Fruit fly (Drosophila melanogaster) whole organism, wandering third instar larva: ENCODE data around the gene CG15533.

Source experiments
- CG32264 ChIP-seq: fragments of 200-800 bp; sonication (Bioruptor generic); optimal IDR thresholded peaks from 2 replicates; lab custom pipeline; 2016; ENCODE audit warnings: missing biosample characterization, missing genetic modification characterization
- CG9705 ChIP-seq: fragments of 200-800 bp; sonication (Bioruptor generic); optimal IDR thresholded peaks from 2 replicates; lab custom pipeline; 2018; ENCODE audit warnings: missing biosample characterization, mild to moderate bottlenecking, missing genetic modification characterization
- Dif ChIP-seq: fragments of 200-275, 200-300 bp; sonication (Bioruptor generic); optimal IDR thresholded peaks from 2 replicates; lab custom pipeline; 2018; ENCODE audit warnings: missing biosample characterization, missing genetic modification characterization; ENCODE audit not compliant: partially characterized antibody
- HLH106 ChIP-seq: fragments of 200-800 bp; optimal IDR thresholded peaks from 3 replicates; lab custom pipeline; 2019; ENCODE audit warnings: missing biosample characterization, mild to moderate bottlenecking, missing genetic modification characterization, moderate library complexity
- Hnf4 ChIP-seq: fragments of 200-800 bp; sonication (Bioruptor generic); optimal IDR thresholded peaks from 2 replicates; lab custom pipeline; 2016; ENCODE audit warnings: missing biosample characterization, mild to moderate bottlenecking, missing genetic modification characterization
- Hr78 ChIP-seq: fragments of >200 bp; optimal IDR thresholded peaks from 2 replicates; lab custom pipeline; 2017; ENCODE audit warnings: missing biosample characterization, missing genetic modification characterization
- Hr83 ChIP-seq: fragments of 200-300 bp; sonication (Bioruptor generic); optimal IDR thresholded peaks from 2 replicates; lab custom pipeline; 2016; ENCODE audit warnings: missing biosample characterization, mild to moderate bottlenecking, missing genetic modification characterization, moderate library complexity; ENCODE audit not compliant: poor library complexity, severe bottlenecking
- Jra ChIP-seq: sonication (Bioruptor generic); optimal IDR thresholded peaks from 2 replicates; lab custom pipeline; 2016; ENCODE audit warnings: missing biosample characterization, missing genetic modification characterization
- Mio ChIP-seq: sonication (Bioruptor generic); optimal IDR thresholded peaks from 2 replicates; lab custom pipeline; 2016; ENCODE audit warnings: missing biosample characterization, missing genetic modification characterization
- Myc ChIP-seq: fragments of >200 bp; optimal IDR thresholded peaks from 2 replicates; lab custom pipeline; 2017
- OdsH ChIP-seq: fragments of 200-800 bp; sonication (Bioruptor generic); optimal IDR thresholded peaks from 2 replicates; lab custom pipeline; 2016; ENCODE audit warnings: missing biosample characterization, mild to moderate bottlenecking, missing genetic modification characterization
- Rel ChIP-seq, 2 experiments: fragments of 200-800 bp; sonication (Bioruptor generic) in 1 of 2; optimal IDR thresholded peaks; 2 replicates in 1 of 2; 3 replicates in 1 of 2; lab custom pipeline; 2016 to 2019; ENCODE audit warnings: mild to moderate bottlenecking in 2 of 2, missing biosample characterization in 2 of 2, missing genetic modification characterization in 2 of 2, moderate library complexity in 1 of 2
- Sp1 ChIP-seq: fragments of 200-800 bp; sonication (Bioruptor generic); optimal IDR thresholded peaks from 3 replicates; lab custom pipeline; 2019; ENCODE audit warnings: missing biosample characterization, mild to moderate bottlenecking, missing genetic modification characterization, moderate library complexity
- Vsx2 ChIP-seq: fragments of 200-300, 225-300 bp; sonication (Bioruptor generic); optimal IDR thresholded peaks from 2 replicates; lab custom pipeline; 2018; ENCODE audit warnings: missing biosample characterization, missing genetic modification characterization; ENCODE audit not compliant: partially characterized antibody
- br ChIP-seq: fragments of 200-800 bp; sonication (Bioruptor generic); optimal IDR thresholded peaks from 2 replicates; lab custom pipeline; 2016; ENCODE audit warnings: missing biosample characterization, missing genetic modification characterization
- brk ChIP-seq: fragments of 200-800 bp; sonication (Bioruptor generic); optimal IDR thresholded peaks from 2 replicates; lab custom pipeline; 2016; ENCODE audit warnings: missing biosample characterization, mild to moderate bottlenecking, missing genetic modification characterization
- dl ChIP-seq, 2 experiments: fragments of 175-275, 200-275 bp in 1 of 2; fragments of 200-275 bp in 1 of 2; sonication (Bioruptor generic); optimal IDR thresholded peaks; lab custom pipeline; 2018; ENCODE audit warnings: mild to moderate bottlenecking in 2 of 2, missing biosample characterization in 2 of 2, missing genetic modification characterization in 2 of 2, moderate library complexity in 2 of 2; ENCODE audit not compliant: partially characterized antibody in 2 of 2, insufficient read depth in 1 of 2
- dmrt93B ChIP-seq: fragments of 200-800 bp; sonication (Bioruptor generic); optimal IDR thresholded peaks from 2 replicates; lab custom pipeline; 2018; ENCODE audit warnings: missing biosample characterization, mild to moderate bottlenecking, missing genetic modification characterization
- dsf ChIP-seq: sonication (Bioruptor generic); optimal IDR thresholded peaks from 2 replicates; lab custom pipeline; 2016; ENCODE audit warnings: missing biosample characterization, missing genetic modification characterization, borderline replicate concordance
- foxo ChIP-seq, 2 experiments: fragments of 200-800 bp; sonication (Bioruptor generic); optimal IDR thresholded peaks; 2 replicates in 1 of 2; 3 replicates in 1 of 2; lab custom pipeline; 2016 to 2017; ENCODE audit warnings: missing biosample characterization in 2 of 2, missing genetic modification characterization in 2 of 2
- fru ChIP-seq: fragments of 200-800 bp; sonication (Bioruptor generic); optimal IDR thresholded peaks from 3 replicates; lab custom pipeline; 2016; ENCODE audit warnings: missing biosample characterization, mild to moderate bottlenecking, missing genetic modification characterization
- h ChIP-seq: fragments of 200-800 bp; sonication (Bioruptor generic); optimal IDR thresholded peaks from 3 replicates; lab custom pipeline; 2016; ENCODE audit warnings: missing biosample characterization, mild to moderate bottlenecking, missing genetic modification characterization
- jim ChIP-seq: fragments of 175-275, 200-325 bp; sonication (Bioruptor generic); optimal IDR thresholded peaks from 2 replicates; lab custom pipeline; 2016; ENCODE audit warnings: missing biosample characterization, mild to moderate bottlenecking, missing genetic modification characterization
- lola ChIP-seq: fragments of >200 bp; optimal IDR thresholded peaks from 2 replicates; lab custom pipeline; 2017; ENCODE audit warnings: missing biosample characterization, missing genetic modification characterization
- pan ChIP-seq: fragments of >200 bp; optimal IDR thresholded peaks from 2 replicates; lab custom pipeline; 2017
- rgr ChIP-seq: fragments of 200-800 bp; sonication (Bioruptor generic); optimal IDR thresholded peaks from 3 replicates; lab custom pipeline; 2016; ENCODE audit warnings: missing biosample characterization, mild to moderate bottlenecking, missing genetic modification characterization
- tai ChIP-seq: sonication (Bioruptor generic); optimal IDR thresholded peaks from 2 replicates; lab custom pipeline; 2016; ENCODE audit warnings: missing biosample characterization, missing genetic modification characterization
- woc ChIP-seq: sonication (Bioruptor generic); optimal IDR thresholded peaks from 2 replicates; lab custom pipeline; 2016; ENCODE audit warnings: missing biosample characterization, mild to moderate bottlenecking, missing genetic modification characterization

Gene CG15533

DNA sequence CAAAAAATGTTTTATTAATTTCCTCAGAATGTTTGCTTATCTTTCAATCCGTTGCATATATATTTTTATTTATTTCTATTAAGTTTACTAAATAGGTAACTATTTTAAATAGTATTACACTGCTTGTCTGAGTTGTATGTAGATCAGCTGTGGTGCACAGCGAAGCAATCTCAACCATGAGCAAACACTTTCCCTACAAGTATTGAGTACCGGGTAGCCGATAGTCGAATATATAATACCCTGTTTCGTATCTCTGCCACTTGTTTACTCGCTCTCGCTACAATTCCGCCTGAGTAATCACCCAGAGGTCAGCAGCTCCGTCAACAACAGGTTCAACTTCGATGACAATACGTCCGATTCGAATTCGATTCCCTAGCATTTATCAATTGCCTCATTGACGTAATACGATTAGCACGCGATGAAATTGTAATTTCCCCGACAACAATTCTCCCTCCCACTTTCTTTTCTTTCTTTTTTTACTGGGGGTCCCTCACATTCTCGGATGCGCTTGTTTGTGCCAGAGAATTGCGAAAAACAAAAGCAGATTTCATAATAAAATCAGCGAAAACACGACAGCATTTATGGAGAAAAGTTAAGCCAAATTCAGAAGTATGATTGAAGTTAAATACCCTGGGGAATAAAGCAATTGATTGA is 22.2 kb downstream of the CG15533 start:
- no peak for TF ChIP-seq dl (GFP tag; optimal IDR thresholded peaks at IDR 0.05; lab: Kevin White, UChicago; ENCODE audit: insufficient read depth in 1 of 2, partially characterized antibody in 2 of 2)
- TF ChIP-seq Hr83 (GFP tag; lab: Kevin White, UChicago) = no peak
- no peak for TF ChIP-seq Rel (GFP tag; optimal IDR thresholded peaks at IDR 0.05; lab: Kevin White, UChicago)
- peak; percentile 97 for TF ChIP-seq Rel (tag; optimal IDR thresholded peaks at IDR 0.05; lab: Kevin White, UChicago)
- no peak for TF ChIP-seq Sp1 (GFP tag; lab: Kevin White, UChicago)
- no peak for TF ChIP-seq br (GFP tag; lab: Kevin White, UChicago)

DNA sequence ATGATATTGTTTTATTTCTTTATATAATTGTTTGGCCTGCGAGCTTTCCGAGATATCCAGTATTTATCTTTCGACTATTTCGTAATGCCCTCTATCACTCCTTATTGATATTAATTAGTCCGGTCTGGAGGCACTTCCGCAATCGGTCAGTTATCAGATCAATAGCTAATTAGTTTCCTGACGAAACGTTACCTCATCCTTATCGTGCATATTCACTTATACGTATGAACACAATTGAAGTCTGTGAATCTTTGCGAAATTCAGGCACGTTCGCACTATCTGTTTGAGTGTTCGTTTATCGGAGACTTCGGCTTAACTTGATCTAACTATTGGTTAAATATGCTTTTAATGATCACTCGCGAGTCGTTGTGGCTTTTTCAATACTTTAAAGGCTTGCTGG is 24.6 kb downstream of the CG15533 start:
- no peak for TF ChIP-seq woc (GFP tag; lab: Kevin White, UChicago)
- TF ChIP-seq brk (GFP tag; lab: Kevin White, UChicago) = no peak

DNA sequence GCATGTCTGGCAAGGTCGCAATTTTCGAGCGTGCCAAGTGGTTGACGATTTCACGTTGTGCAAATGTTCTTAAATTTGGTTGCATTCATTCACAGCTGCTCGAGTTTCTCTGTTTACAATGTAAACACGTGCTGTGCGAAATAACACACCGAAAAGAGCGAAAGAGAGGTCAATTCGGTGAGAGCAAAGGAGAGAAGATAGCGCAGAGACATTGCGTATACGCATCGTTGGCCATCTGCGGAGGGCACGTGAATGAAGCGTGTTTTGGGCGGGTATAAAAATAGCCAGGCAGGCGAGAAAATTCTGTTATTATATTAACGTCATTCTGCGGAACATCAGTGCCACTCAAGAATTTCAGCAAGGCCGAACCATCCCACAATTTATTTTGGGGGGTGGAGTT is 25.8 kb downstream of the CG15533 start:
- TF ChIP-seq Rel (GFP tag; optimal IDR thresholded peaks at IDR 0.05; lab: Kevin White, UChicago) = no peak
- peak; percentile 8 for TF ChIP-seq Rel (tag; optimal IDR thresholded peaks at IDR 0.05; lab: Kevin White, UChicago)
- peak; percentile 39 for TF ChIP-seq CG32264
- peak; percentile 59 for TF ChIP-seq rgr (GFP tag; lab: Kevin White, UChicago)
- TF ChIP-seq fru (GFP tag; lab: Kevin White, UChicago) = peak; percentile 60
- TF ChIP-seq foxo (GFP tag; optimal IDR thresholded peaks at IDR 0.05; lab: Kevin White, UChicago) = peak in 1 of 2 experiments; percentile 52
- no peak for TF ChIP-seq Jra (GFP tag; lab: Kevin White, UChicago)
- TF ChIP-seq dmrt93B (GFP tag; lab: Kevin White, UChicago) = no peak
- TF ChIP-seq OdsH (GFP tag; lab: Kevin White, UChicago) = peak; percentile 34
- TF ChIP-seq jim (GFP tag; lab: Kevin White, UChicago) = peak; percentile 45
- TF ChIP-seq h (GFP tag; lab: Kevin White, UChicago) = peak; percentile 81
- no peak for TF ChIP-seq Vsx2 (GFP tag; lab: Kevin White, UChicago)
- TF ChIP-seq Hr83 (GFP tag; lab: Kevin White, UChicago) = peak; percentile 99
- no peak for TF ChIP-seq Mio (GFP tag; lab: Kevin White, UChicago)
- TF ChIP-seq Myc = no peak
- TF ChIP-seq br (GFP tag; lab: Kevin White, UChicago) = peak; percentile 19
- no peak for TF ChIP-seq Dif (GFP tag; lab: Kevin White, UChicago)
- no peak for TF ChIP-seq CG9705 (GFP tag; lab: Kevin White, UChicago)
- TF ChIP-seq HLH106 = peak; percentile 41
- no peak for TF ChIP-seq dsf (GFP tag; lab: Kevin White, UChicago)
- TF ChIP-seq Hnf4 (GFP tag; lab: Kevin White, UChicago) = no peak

DNA sequence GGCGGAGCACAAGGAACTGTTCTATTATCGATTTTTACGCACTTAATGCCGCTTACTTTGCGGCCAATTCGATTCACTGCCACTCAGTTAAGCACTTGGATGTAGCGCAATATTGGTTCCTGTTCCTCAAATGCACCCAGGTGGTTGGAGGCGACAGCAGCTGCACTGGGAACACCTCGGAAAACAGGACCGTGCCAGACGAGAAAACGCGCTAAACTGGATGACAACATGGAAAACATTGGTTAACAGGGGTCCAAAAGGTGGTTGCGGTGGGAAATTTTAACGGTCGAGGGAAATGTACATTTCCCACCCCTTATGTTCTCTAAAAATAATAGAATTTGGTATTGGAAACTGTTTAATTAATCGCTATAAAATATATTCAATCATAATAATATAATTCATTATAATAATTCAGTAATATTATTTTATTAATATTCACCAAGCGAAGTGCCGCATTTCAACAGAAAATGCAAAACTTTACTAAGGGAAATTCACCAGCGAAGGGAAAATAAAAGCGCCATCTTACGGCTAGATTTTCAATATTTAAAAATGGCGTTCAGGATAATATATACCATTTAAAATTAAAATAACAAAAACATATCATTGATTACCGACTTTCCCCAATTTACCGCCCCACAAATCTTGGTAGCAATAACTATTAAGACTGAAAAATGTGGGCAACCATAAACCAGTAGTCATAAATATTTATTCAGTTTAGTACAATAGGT is 27.4 kb downstream of the CG15533 start, which contains the start of gene aralar1:
aralar1 (minus strand) TSS at position 51 of the 728 bp plus-strand sequence.
- no peak for TF ChIP-seq pan (lab: Kevin White, UChicago)
- no peak for TF ChIP-seq lola (GFP tag; lab: Kevin White, UChicago)
- no peak for TF ChIP-seq br (GFP tag; lab: Kevin White, UChicago)
- TF ChIP-seq jim (GFP tag; lab: Kevin White, UChicago) = no peak
- no peak for TF ChIP-seq tai (GFP tag; lab: Kevin White, UChicago)
- no peak for TF ChIP-seq Hr78
